Worm (Caenorhabditis elegans): ENCODE results near the gene gei-4.

Gene gei-4

DNA sequence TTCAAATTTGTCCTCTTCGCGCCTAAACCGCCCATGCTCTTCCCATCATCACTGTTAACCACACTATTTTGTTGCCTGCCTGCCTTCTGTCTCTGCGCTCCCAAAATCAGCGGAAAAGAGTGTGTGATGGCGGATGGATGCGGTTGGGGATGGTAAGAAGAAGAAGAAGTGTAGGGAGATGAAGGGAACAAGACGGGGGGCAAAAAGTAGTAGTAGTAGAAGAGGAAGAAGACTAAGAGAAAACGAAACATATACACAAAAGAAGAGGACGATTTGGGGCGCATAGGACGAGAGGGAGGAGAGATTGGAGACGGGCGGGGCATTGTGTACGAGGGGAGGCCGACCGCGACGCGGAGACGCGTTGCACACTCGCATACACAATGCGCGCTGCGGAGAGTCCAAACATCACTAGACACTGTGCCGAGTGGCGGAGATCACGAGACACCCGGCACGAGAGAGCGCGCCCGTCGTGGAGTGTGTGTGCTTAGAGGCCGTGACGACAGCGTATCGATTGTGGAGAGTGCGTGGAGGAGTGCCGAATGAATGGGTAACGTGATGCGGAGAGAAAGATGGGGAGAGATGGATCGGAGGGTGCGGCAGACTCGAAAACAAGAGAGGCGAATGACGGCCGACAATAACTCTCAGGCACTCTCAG is 5.0 kb downstream of the gei-4 start (continued):
- TF ChIP-seq syd-9 (tag; optimal IDR thresholded peaks at IDR 0.05) (peak; percentile 27), nhr-11 (tag; optimal IDR thresholded peaks at IDR 0.05) (no peak), lim-6 (tag; optimal IDR thresholded peaks at IDR 0.05) (no peak), elt-2 (tag; optimal IDR thresholded peaks at IDR 0.05) (no peak), Y22D7AL.16 (tag; optimal IDR thresholded peaks at IDR 0.05) (peak; percentile 25), C08G9.2 (tag; optimal IDR thresholded peaks at IDR 0.05) (peak; percentile 34), ceh-22 (tag; optimal IDR thresholded peaks at IDR 0.05) (no peak), ref-2 (tag; optimal IDR thresholded peaks at IDR 0.05) (peak; percentile 81), ceh-34 (tag; optimal IDR thresholded peaks at IDR 0.05) (peak; percentile 81), hlh-30 (tag; optimal IDR thresholded peaks at IDR 0.05; ENCODE audit: insufficient read depth) (peak; percentile 99), unc-86 (tag; optimal IDR thresholded peaks at IDR 0.05) (no peak), pros-1 (tag; optimal IDR thresholded peaks at IDR 0.05) (peak; percentile 76), T23F11.4 (GFP tag; optimal IDR thresholded peaks at IDR 0.05) (peak; percentile 21), tbx-7 (tag; optimal IDR thresholded peaks at IDR 0.05) (no peak), unc-3 (GFP tag; conservative IDR thresholded peaks at IDR 0.05) (0 out of 2 replicates have a peak, but pooled peaks have one; percentile 3), unc-3 (tag; optimal IDR thresholded peaks at IDR 0.05) (no peak), rnt-1 (tag; optimal IDR thresholded peaks at IDR 0.05) (peak; percentile 45), nfya-1 (tag; optimal IDR thresholded peaks at IDR 0.05) (peak; percentile 66), unc-42 (tag; optimal IDR thresholded peaks at IDR 0.05) (peak; percentile 76), elt-4 (tag; optimal IDR thresholded peaks at IDR 0.05) (no peak), zip-5 (tag; optimal IDR thresholded peaks at IDR 0.05) (no peak), ztf-16 (tag; optimal IDR thresholded peaks at IDR 0.05) (no peak)

DNA sequence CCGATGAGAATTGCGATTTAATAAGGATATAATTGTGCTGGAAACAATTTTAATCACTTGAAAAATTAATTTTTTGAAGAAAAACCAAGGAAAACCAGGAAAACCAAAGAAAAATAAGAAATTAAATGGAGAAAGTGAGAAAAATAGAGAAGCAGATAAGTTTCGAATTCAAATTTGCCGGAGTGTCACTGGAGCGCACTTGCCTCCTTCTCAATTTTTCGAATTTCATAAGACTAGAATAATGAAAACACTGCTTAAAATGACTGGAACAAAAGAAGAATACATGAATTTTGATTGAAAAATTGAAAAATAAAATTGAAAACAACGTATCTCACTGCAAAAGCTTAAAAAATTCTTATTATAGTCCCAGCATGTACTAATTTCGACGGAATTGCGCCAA is 6.1 kb downstream of the gei-4 start:
- TF ChIP-seq ceh-31 (tag; optimal IDR thresholded peaks at IDR 0.05) = no peak
- no peak for TF ChIP-seq odd-2 (tag; optimal IDR thresholded peaks at IDR 0.05)
- TF ChIP-seq gmeb-2 (tag; optimal IDR thresholded peaks at IDR 0.05) = no peak
- TF ChIP-seq sdc-2 (tag; optimal IDR thresholded peaks at IDR 0.05) = no peak
- no peak for TF ChIP-seq ceh-34 (tag; optimal IDR thresholded peaks at IDR 0.05)
- no peak for TF ChIP-seq che-1 (tag; optimal IDR thresholded peaks at IDR 0.05)

DNA sequence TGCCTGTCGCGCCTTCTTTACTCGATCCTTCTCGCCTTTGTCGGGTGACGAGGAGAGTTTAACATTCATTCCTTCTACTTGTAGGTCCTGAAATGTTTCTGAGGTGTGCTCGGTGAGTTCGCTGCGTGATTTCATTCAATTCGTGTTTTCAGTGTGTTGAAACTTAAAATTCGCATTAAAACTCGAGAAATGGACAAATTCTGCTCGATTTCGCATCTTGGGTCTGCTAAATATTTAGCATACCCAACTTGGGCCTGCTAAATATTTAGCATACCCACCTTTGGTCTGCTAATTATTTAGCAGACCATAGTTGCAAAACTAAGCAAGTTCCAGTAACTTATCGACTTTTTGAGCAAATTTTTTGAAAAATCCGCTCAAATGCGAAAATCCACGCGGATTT is 7.2 kb downstream of the gei-4 start:
- TF ChIP-seq sox-4 (tag; optimal IDR thresholded peaks at IDR 0.05) (no peak), pag-3 (tag; optimal IDR thresholded peaks at IDR 0.05; ENCODE audit: borderline replicate concordance) (no peak), rnt-1 (tag; optimal IDR thresholded peaks at IDR 0.05) (no peak)

DNA sequence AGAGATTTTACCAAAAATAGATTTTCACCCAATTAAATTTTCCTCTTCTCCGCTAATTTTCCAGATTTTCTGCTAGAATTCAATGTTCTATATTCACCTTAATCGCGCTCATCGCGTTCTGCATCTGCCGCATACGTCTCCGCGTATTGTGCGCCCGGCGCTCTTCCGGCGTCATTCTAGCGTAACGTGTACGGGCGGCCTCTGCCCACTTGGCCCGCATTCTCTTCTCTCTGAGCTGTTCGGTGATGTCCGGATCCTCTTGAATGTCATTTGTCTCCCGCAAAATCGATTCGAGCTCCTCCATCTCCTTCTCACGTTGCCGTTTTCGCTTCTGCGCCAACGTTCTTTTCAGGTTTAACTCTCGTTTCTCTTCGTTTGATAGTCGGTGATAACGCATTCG is 7.7 kb downstream of the gei-4 start:
- TF ChIP-seq madf-2 (tag; optimal IDR thresholded peaks at IDR 0.05) (no peak), odd-2 (tag; optimal IDR thresholded peaks at IDR 0.05) (no peak), tbx-2 (tag; optimal IDR thresholded peaks at IDR 0.05) (peak; percentile 12), C08G9.2 (tag; optimal IDR thresholded peaks at IDR 0.05) (peak; percentile 41), ceh-24 (tag; optimal IDR thresholded peaks at IDR 0.05) (no peak)

DNA sequence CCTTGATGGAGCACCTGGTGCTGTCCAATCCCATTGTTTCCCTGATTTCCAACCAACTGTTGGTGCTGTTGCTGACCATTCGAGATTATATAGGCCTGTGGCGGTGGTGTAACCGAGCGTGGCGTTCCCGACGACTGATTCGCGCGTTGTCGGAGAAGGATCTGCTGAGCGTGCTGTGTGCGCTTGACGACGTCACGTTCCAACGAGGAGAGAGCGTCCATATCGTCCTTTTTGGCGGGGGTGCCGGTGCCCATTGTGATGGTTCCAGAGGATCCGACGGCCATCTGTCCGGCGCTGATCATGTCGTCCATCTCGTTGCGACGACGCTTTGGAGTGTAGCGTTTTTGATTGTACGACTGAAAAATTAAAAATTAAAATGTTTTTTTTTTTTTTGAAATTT is 9.1 kb downstream of the gei-4 start:
- no peak for TF ChIP-seq zip-5 (tag; optimal IDR thresholded peaks at IDR 0.05)
- no peak for TF ChIP-seq ceh-48 (tag; optimal IDR thresholded peaks at IDR 0.05)
- TF ChIP-seq syd-9 (tag; optimal IDR thresholded peaks at IDR 0.05) = no peak
- no peak for TF ChIP-seq pha-4 (tag; optimal IDR thresholded peaks at IDR 0.05)

All from whole organism, late embryonic.